Fruit fly (Drosophila melanogaster) whole organism, adult: ENCODE measurements around the gene Tsen2.

Experiments used
- CG11617 ChIP-seq: fragments of 200-800 bp; sonication (Bioruptor generic); optimal IDR thresholded peaks from 2 replicates; lab custom pipeline; 2017; ENCODE audit warnings: mild to moderate bottlenecking, missing biosample characterization, missing genetic modification reagents, missing genetic modification characterization
- CG12768 ChIP-seq: fragments of 200-800 bp; sonication (Bioruptor generic); optimal IDR thresholded peaks from 2 replicates; lab custom pipeline; 2017; ENCODE audit warnings: missing biosample characterization, missing genetic modification characterization, mild to moderate bottlenecking, moderate library complexity, missing genetic modification reagents
- CG14711 ChIP-seq: fragments of 200-800 bp; sonication (Bioruptor generic); optimal IDR thresholded peaks from 2 replicates; lab custom pipeline; 2018; ENCODE audit warnings: missing biosample characterization, mild to moderate bottlenecking, missing genetic modification characterization, moderate library complexity
- CG1620 ChIP-seq: fragments of 200-800 bp; sonication (Bioruptor generic); optimal IDR thresholded peaks from 2 replicates; lab custom pipeline; 2016; ENCODE audit warnings: missing biosample characterization, missing genetic modification characterization
- CG33017 ChIP-seq: fragments of 200-800 bp; sonication (Bioruptor generic); optimal IDR thresholded peaks from 2 replicates; lab custom pipeline; 2018; ENCODE audit warnings: missing biosample characterization, mild to moderate bottlenecking, missing genetic modification characterization, moderate library complexity
- CG5204 ChIP-seq: fragments of 200-800 bp; sonication (Bioruptor generic); optimal IDR thresholded peaks from 2 replicates; lab custom pipeline; 2016; ENCODE audit warnings: missing biosample characterization, missing genetic modification characterization
- CG7045 ChIP-seq: fragments of 200-800 bp; sonication (Bioruptor generic); optimal IDR thresholded peaks from 2 replicates; lab custom pipeline; 2017; ENCODE audit warnings: missing biosample characterization, mild to moderate bottlenecking, missing genetic modification characterization
- CG7101 ChIP-seq: fragments of 200-800 bp; sonication (Bioruptor generic); optimal IDR thresholded peaks from 2 replicates; lab custom pipeline; 2018; ENCODE audit warnings: missing biosample characterization, mild to moderate bottlenecking, missing genetic modification characterization, moderate library complexity
- Clk ChIP-seq: fragments of 200-800 bp; sonication (Bioruptor generic); optimal IDR thresholded peaks from 2 replicates; lab custom pipeline; 2017; ENCODE audit warnings: missing biosample characterization, missing genetic modification characterization
- Crg-1 ChIP-seq: fragments of 200-800 bp; sonication (Bioruptor generic); optimal IDR thresholded peaks from 2 replicates; lab custom pipeline; 2016; ENCODE audit warnings: missing biosample characterization, missing genetic modification characterization
- Hr96 ChIP-seq: fragments of 200-800 bp; sonication (Bioruptor generic); optimal IDR thresholded peaks from 2 replicates; lab custom pipeline; 2016; ENCODE audit warnings: missing biosample characterization, missing genetic modification characterization
- Mnt ChIP-seq: fragments of 200-800 bp; sonication (Bioruptor generic); optimal IDR thresholded peaks from 2 replicates; lab custom pipeline; 2016; ENCODE audit warnings: missing biosample characterization, mild to moderate bottlenecking, missing genetic modification characterization
- bab1 ChIP-seq: fragments of 200-800 bp; sonication (Bioruptor generic); optimal IDR thresholded peaks from 3 replicates; lab custom pipeline; 2019; ENCODE audit warnings: missing biosample characterization, mild to moderate bottlenecking, missing genetic modification characterization, moderate library complexity
- cic ChIP-seq: fragments of 200-800 bp; sonication (Bioruptor generic); optimal IDR thresholded peaks from 2 replicates; lab custom pipeline; 2017; ENCODE audit warnings: missing biosample characterization, mild to moderate bottlenecking, missing genetic modification characterization, moderate library complexity
- cnc ChIP-seq, 2 experiments: fragments of >200 bp; optimal IDR thresholded peaks; 2 replicates each; lab custom pipeline; 2017
- kay ChIP-seq: fragments of 200-800 bp; sonication (Bioruptor generic); peaks from one replicate; lab custom pipeline; 2016; ENCODE audit warnings: missing biosample characterization, missing genetic modification characterization, borderline replicate concordance
- ovo ChIP-seq: fragments of 200-800 bp; sonication (Bioruptor generic); optimal IDR thresholded peaks from 2 replicates; lab custom pipeline; 2016; ENCODE audit warnings: missing biosample characterization, missing genetic modification characterization
- pad ChIP-seq: fragments of 200-800 bp; sonication (Bioruptor generic); optimal IDR thresholded peaks from 3 replicates; lab custom pipeline; 2017; ENCODE audit warnings: missing biosample characterization, missing genetic modification characterization, mild to moderate bottlenecking, moderate library complexity, missing genetic modification reagents
- tj ChIP-seq: fragments of 200-800 bp; sonication (Bioruptor generic); optimal IDR thresholded peaks from 3 replicates; lab custom pipeline; 2017; ENCODE audit warnings: missing biosample characterization, mild to moderate bottlenecking, missing genetic modification characterization, moderate library complexity
- toe ChIP-seq: fragments of 200-800 bp; sonication (Bioruptor generic); optimal IDR thresholded peaks from 2 replicates; lab custom pipeline; 2016; ENCODE audit warnings: missing biosample characterization, missing genetic modification characterization

Tsen2 gene

DNA sequence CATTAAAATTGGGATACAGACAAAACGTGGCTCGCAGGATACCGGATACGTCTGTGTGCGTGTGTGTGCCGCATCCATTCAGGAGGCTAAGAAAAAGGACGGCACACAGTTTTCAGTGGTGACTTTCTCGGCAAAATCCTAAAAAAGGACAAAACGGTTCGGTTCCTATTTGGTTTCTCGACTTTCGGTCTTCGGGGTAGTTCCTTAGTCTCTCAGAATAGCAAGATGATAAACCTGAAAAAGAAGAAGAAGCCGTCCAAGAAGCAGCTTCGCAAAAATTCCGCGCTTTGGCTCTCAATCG, 44.0 kb upstream of the Tsen2 start:
- TF ChIP-seq CG11617 (GFP tag; lab: Kevin White, UChicago), result no peak
- TF ChIP-seq cic (GFP tag; lab: Kevin White, UChicago), result no peak
- no peak for TF ChIP-seq CG1620 (GFP tag; lab: Kevin White, UChicago)
- TF ChIP-seq kay (GFP tag; lab: Kevin White, UChicago), result no peak
- TF ChIP-seq tj (GFP tag; lab: Kevin White, UChicago), result no peak
- no peak for TF ChIP-seq toe (GFP tag; lab: Kevin White, UChicago)
- TF ChIP-seq pad (GFP tag; lab: Kevin White, UChicago), result no peak
- TF ChIP-seq Crg-1 (GFP tag; lab: Kevin White, UChicago), result no peak
- no peak for TF ChIP-seq Mnt

DNA sequence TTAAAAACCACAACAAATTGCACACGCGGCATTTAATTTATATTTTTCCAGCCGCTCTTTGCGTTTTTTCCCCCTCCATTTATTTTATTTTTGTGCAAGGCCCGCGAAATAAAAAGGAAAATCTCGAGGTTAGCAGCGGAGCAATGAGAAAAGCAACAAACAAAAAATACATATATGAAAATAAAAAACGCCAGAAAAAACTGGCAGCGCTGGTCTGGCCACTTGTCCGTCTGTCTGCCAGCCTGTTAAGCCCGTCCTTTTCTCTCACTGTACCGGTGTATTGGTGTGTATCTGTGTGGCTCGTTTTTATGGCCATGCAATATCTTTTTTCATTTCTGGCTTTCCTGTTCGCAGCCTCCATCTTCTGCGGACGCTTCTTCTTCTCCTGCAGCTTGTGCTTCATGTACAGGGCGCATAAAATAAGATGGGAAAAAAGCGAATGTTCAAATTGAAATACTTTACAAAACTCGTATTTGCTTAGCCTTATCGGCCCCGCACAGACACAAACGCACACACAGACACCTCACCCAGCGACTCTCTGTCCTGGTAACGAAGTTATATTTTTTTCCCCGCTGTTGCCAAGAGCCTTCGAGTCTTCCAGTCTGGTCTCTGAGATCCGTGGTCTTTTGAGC, 43.0 kb upstream of the Tsen2 start:
- TF ChIP-seq tj (GFP tag; lab: Kevin White, UChicago), result peak; percentile 96
- TF ChIP-seq cic (GFP tag; lab: Kevin White, UChicago), result no peak
- TF ChIP-seq ovo, result no peak
- TF ChIP-seq CG33017 (tag; lab: Kevin White, UChicago), result no peak

DNA sequence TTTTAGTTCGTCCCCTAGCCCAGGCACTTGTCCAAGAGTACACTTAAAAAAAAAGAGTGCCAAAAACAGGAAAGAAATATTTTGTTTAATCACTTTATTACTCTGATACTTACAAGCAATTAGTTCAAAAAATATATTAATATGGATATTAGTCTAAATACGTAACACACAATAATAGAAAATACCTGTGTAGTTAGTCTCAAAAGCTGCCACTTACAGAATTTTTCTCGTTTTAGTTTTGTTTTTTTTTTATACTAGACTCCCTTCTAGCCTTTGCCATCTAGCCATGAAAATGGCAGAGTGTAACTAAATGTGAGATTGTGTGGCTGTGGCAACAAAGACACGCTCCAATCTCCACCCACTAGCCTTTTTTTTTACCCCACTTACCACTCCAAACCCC, 41.7 kb upstream of the Tsen2 start:
- TF ChIP-seq Crg-1 (GFP tag; lab: Kevin White, UChicago) (no peak), Hr96 (no peak), tj (GFP tag; lab: Kevin White, UChicago) (no peak), CG7101 (tag; lab: Kevin White, UChicago) (no peak), pad (GFP tag; lab: Kevin White, UChicago) (no peak), CG7045 (no peak), CG14711 (no peak), bab1 (GFP tag; lab: Kevin White, UChicago) (no peak)

DNA sequence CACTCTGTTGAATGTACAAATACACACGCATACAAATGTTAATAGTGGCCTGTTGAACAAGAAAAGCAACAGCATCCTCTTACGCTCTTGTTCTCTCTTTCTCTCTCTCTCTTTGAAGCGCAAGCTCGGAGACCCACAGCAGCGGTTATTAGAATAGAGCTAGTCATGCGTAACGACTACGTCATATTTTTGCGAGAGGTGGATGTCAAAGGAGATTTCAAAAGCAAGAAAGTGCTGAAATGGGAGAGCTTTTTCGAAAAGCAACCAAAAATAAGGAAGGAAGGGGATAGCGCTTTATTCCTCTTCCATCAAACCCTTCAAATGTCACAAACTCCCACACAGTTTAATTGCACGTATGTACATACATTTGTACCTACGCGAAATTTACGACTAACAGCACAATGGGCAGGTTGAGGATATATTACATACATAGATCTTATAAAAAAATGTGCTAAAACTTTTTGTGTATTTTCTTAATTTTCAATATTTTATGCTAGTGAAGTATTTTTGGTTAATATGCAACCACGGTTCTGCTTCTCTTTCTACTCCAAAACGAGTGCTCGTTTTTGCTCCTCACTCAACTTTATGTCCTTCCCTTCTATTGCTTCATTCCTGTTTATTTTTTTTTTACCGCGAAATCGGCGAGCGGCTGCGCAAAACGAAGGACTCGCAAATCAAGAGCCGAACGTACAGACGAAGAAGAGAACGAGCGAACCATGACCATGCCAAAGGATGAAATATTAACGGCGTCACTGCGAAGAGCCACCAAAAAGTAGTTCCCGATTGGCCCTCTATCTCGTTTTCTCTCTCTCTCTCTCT, 39.6 kb upstream of the Tsen2 start:
- TF ChIP-seq CG7101 (tag; lab: Kevin White, UChicago) (no peak), CG5204 (GFP tag; lab: Kevin White, UChicago) (peak; percentile 32), cnc (optimal IDR thresholded peaks at IDR 0.05; lab: Kevin White, UChicago) (no peak), cic (GFP tag; lab: Kevin White, UChicago) (no peak), Crg-1 (GFP tag; lab: Kevin White, UChicago) (no peak), CG11617 (GFP tag; lab: Kevin White, UChicago) (no peak), pad (GFP tag; lab: Kevin White, UChicago) (no peak), kay (GFP tag; lab: Kevin White, UChicago) (peak; percentile 85), Clk (GFP tag; lab: Kevin White, UChicago) (no peak), Mnt (no peak), CG7045 (no peak), ovo (no peak), tj (GFP tag; lab: Kevin White, UChicago) (no peak)

DNA sequence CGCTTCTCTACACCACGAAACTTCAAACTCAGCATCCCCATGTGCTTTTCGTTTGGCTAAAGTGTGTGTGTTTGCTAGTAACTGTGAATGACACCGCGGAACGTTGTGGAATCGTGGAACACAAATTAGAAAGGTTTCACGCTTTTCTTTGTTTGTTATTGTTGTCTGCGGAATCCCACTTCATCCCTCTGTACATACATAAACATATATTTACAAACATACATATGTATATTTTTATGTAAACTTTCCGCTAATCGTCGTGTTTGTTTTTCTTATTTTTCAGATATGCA, 39.0 kb upstream of the Tsen2 start:
- TF ChIP-seq Mnt (peak; percentile 2), bab1 (GFP tag; lab: Kevin White, UChicago) (no peak)

DNA sequence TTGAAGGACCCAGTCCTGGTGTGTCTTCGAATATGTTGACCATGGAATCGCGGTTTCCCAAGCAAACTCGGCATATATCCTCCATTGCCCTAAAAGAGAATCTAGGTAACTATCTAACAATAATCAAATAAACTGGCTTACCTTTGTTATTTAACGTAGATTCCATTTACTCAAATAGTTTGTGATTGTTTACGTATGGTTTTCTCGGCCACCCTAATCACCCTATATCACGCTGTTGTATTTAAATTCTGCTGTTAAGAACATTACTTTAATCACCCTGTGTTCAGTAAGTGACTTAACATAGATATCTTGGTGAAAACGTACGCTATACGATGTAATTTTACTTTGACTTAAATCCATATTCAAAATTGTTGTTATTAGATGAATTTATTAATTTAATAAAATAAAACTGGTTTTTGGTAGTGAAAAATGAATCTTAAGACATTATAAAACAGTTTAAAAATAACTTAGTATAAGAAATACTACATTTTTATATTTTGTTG, 26.5 kb upstream of the Tsen2 start:
- TF ChIP-seq CG12768 (GFP tag; lab: Kevin White, UChicago), result no peak
- no peak for TF ChIP-seq ovo
- TF ChIP-seq cnc (optimal IDR thresholded peaks at IDR 0.05; lab: Kevin White, UChicago), result no peak
- no peak for TF ChIP-seq CG1620 (GFP tag; lab: Kevin White, UChicago)
- no peak for TF ChIP-seq CG7101 (tag; lab: Kevin White, UChicago)
- no peak for TF ChIP-seq CG33017 (tag; lab: Kevin White, UChicago)
- no peak for TF ChIP-seq cic (GFP tag; lab: Kevin White, UChicago)
- TF ChIP-seq bab1 (GFP tag; lab: Kevin White, UChicago), result peak; percentile 6

DNA sequence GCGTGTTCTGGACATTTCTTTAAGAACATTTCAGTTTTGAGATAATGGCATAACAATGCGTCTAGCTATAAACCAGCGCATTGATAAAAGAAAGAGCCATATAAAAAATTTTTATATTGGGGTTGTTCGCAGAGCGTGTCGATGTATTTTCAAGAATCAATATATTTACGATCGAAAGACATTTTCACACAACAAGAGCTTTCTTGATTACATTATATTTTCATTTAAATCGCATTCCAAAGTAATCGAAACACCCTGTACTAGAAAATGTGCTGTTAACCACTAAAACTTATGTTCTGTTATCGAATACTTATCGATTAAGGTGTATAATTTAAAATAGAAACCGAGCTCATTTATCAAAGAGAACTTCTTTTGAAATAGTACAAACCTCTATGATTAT, 25.8 kb upstream of the Tsen2 start:
- TF ChIP-seq tj (GFP tag; lab: Kevin White, UChicago) (peak; percentile 4), Crg-1 (GFP tag; lab: Kevin White, UChicago) (peak; percentile 58), CG1620 (GFP tag; lab: Kevin White, UChicago) (peak; percentile 66), cnc (optimal IDR thresholded peaks at IDR 0.05; lab: Kevin White, UChicago) (no peak), CG33017 (tag; lab: Kevin White, UChicago) (peak; percentile 15), ovo (no peak), CG11617 (GFP tag; lab: Kevin White, UChicago) (peak; percentile 43), kay (GFP tag; lab: Kevin White, UChicago) (peak; percentile 73), CG12768 (GFP tag; lab: Kevin White, UChicago) (no peak), Mnt (peak; percentile 26), CG7045 (peak; percentile 62), CG7101 (tag; lab: Kevin White, UChicago) (peak; percentile 56), CG5204 (GFP tag; lab: Kevin White, UChicago) (peak; percentile 74), toe (GFP tag; lab: Kevin White, UChicago) (peak; percentile 71), bab1 (GFP tag; lab: Kevin White, UChicago) (peak; percentile 72), Hr96 (peak; percentile 29)
